Fruit fly (Drosophila melanogaster) whole organism, embryonic: ENCODE measurements around the gene Cys.

Experiments used
- Adf1 ChIP-seq: fragments of 200-800 bp; sonication (Bioruptor generic); IDR thresholded peaks from 2 replicates; pipeline ENCODE4 v1.3.6; 2022; ENCODE audit warnings: missing biosample characterization, missing genetic modification characterization
- CG10147 ChIP-seq: fragments of 200-800 bp; sonication (Bioruptor generic); optimal IDR thresholded peaks from 2 replicates; lab custom pipeline; 2019; ENCODE audit warnings: missing biosample characterization, mild to moderate bottlenecking, missing genetic modification characterization, moderate library complexity
- CG10209 ChIP-seq: fragments of 200-800 bp; sonication (Bioruptor generic); optimal IDR thresholded peaks from 3 replicates; lab custom pipeline; 2017; ENCODE audit warnings: missing biosample characterization, mild to moderate bottlenecking, missing genetic modification characterization, missing genetic modification reagents
- CG10267 ChIP-seq: fragments of 200-800 bp; sonication (Bioruptor generic); optimal IDR thresholded peaks from 2 replicates; lab custom pipeline; 2018; ENCODE audit warnings: missing biosample characterization, mild to moderate bottlenecking, missing genetic modification characterization, moderate library complexity
- CG10979 ChIP-seq: fragments of 200-800 bp; sonication (Bioruptor generic); optimal IDR thresholded peaks from 2 replicates; lab custom pipeline; 2018; ENCODE audit warnings: missing biosample characterization, mild to moderate bottlenecking, missing genetic modification characterization, moderate library complexity
- CG11504 ChIP-seq: fragments of 200-800 bp; sonication (Bioruptor generic); optimal IDR thresholded peaks from 3 replicates; lab custom pipeline; 2019; ENCODE audit warnings: missing biosample characterization, mild to moderate bottlenecking, missing genetic modification characterization, moderate library complexity
- CG12942 ChIP-seq: fragments of 200-800 bp; sonication (Bioruptor generic); optimal IDR thresholded peaks from 3 replicates; lab custom pipeline; 2016; ENCODE audit warnings: missing biosample characterization, missing genetic modification characterization
- CG13287 ChIP-seq: fragments of 200-800 bp; sonication (Bioruptor generic); IDR thresholded peaks from 2 replicates; pipeline ENCODE4 v1.3.6; 2022; ENCODE audit warnings: missing biosample characterization, missing genetic modification characterization; ENCODE audit not compliant: partially characterized antibody
- CG15514 ChIP-seq: fragments of 200-800 bp; sonication (Bioruptor generic); optimal IDR thresholded peaks from 3 replicates; lab custom pipeline; 2017; ENCODE audit warnings: missing biosample characterization, missing genetic modification characterization, mild to moderate bottlenecking, moderate library complexity, missing genetic modification reagents
- CG16779 ChIP-seq: fragments of 200-800 bp; sonication (Bioruptor generic); IDR thresholded peaks from 2 replicates; pipeline ENCODE4 v1.3.6; 2022; ENCODE audit warnings: missing biosample characterization, missing genetic modification characterization
- CG17328 ChIP-seq: fragments of 200-800 bp; sonication (Bioruptor generic); IDR thresholded peaks from 2 replicates; pipeline ENCODE4 v1.3.6; 2022; ENCODE audit warnings: missing biosample characterization, missing genetic modification characterization
- CG17361 ChIP-seq: fragments of 200-800 bp; sonication (Bioruptor generic); IDR thresholded peaks from 3 replicates; pipeline ENCODE4 v1.3.6; 2022; ENCODE audit warnings: missing biosample characterization, missing genetic modification characterization
- CG2199 ChIP-seq: fragments of 200-800 bp; sonication (Bioruptor generic); IDR thresholded peaks from 3 replicates; pipeline ENCODE4 v1.3.6; 2022; ENCODE audit warnings: missing biosample characterization, missing genetic modification characterization
- CG2889 ChIP-seq: fragments of 200-800 bp; sonication (Bioruptor generic); IDR thresholded peaks from 3 replicates; pipeline ENCODE4 v1.3.6; 2022; ENCODE audit warnings: missing biosample characterization, missing genetic modification characterization
- CG3065 ChIP-seq: fragments of 200-800 bp; sonication (Bioruptor generic); optimal IDR thresholded peaks from 2 replicates; lab custom pipeline; 2016; ENCODE audit warnings: missing biosample characterization, missing genetic modification characterization
- CG34422 ChIP-seq: fragments of 200-800 bp; sonication (Bioruptor generic); IDR thresholded peaks from 3 replicates; pipeline ENCODE4 v1.3.6; 2022; ENCODE audit warnings: missing biosample characterization, missing genetic modification characterization
- CG8765 ChIP-seq: fragments of 200-800 bp; sonication (Bioruptor generic); IDR thresholded peaks from 2 replicates; pipeline ENCODE4 v1.3.6; 2022; ENCODE audit warnings: missing biosample characterization, missing genetic modification characterization
- Gug ChIP-seq: fragments of 200-800 bp; sonication (Bioruptor generic); IDR thresholded peaks from 4 replicates; pipeline ENCODE4 v1.3.6; 2022; ENCODE audit warnings: missing biosample characterization, missing genetic modification characterization
- HLH4C ChIP-seq: fragments of 200-800 bp; sonication (Bioruptor generic); IDR thresholded peaks from 3 replicates; pipeline ENCODE4 v1.3.6; 2022; ENCODE audit warnings: missing biosample characterization, missing genetic modification characterization; ENCODE audit not compliant: partially characterized antibody
- Nf-YB ChIP-seq: fragments of 200-800 bp; sonication (Bioruptor generic); optimal IDR thresholded peaks from 3 replicates; lab custom pipeline; 2019; ENCODE audit warnings: missing biosample characterization, mild to moderate bottlenecking, missing genetic modification characterization, moderate library complexity
- Oaz ChIP-seq: fragments of 200-800 bp; sonication (Bioruptor generic); IDR thresholded peaks from 2 replicates; pipeline ENCODE4 v1.3.6; 2022; ENCODE audit warnings: missing biosample characterization, missing genetic modification characterization
- Pdp1 ChIP-seq, 2 experiments: fragments of 200-800 bp; sonication (Bioruptor generic); optimal IDR thresholded peaks; 3 replicates each; lab custom pipeline; 2016; ENCODE audit warnings: missing biosample characterization in 2 of 2, missing genetic modification characterization in 2 of 2, mild to moderate bottlenecking in 1 of 2, moderate library complexity in 1 of 2
- Sry-β ChIP-seq: fragments of 200-800 bp; sonication (Bioruptor generic); optimal IDR thresholded peaks from 2 replicates; lab custom pipeline; 2018; ENCODE audit warnings: missing biosample characterization, mild to moderate bottlenecking, missing genetic modification characterization, moderate library complexity
- Vsx1 ChIP-seq: fragments of 200-800 bp; sonication (Bioruptor generic); optimal IDR thresholded peaks from 2 replicates; lab custom pipeline; 2017; ENCODE audit warnings: missing biosample characterization, mild to moderate bottlenecking, missing genetic modification characterization, missing genetic modification reagents
- Xbp1 ChIP-seq: fragments of 200-800 bp; sonication (Bioruptor generic); optimal IDR thresholded peaks from 3 replicates; lab custom pipeline; 2016; ENCODE audit warnings: missing biosample characterization, mild to moderate bottlenecking, missing genetic modification characterization
- ap ChIP-seq: fragments of 200-800 bp; sonication (Bioruptor generic); IDR thresholded peaks from 2 replicates; pipeline ENCODE4 v1.3.6; 2022; ENCODE audit warnings: missing biosample characterization, missing genetic modification characterization
- ara ChIP-seq: fragments of 200-800 bp; sonication (Bioruptor generic); IDR thresholded peaks from 2 replicates; pipeline ENCODE4 v1.3.6; 2022; ENCODE audit warnings: missing biosample characterization, missing genetic modification characterization
- bbx ChIP-seq: fragments of 200-800 bp; sonication (Bioruptor generic); IDR thresholded peaks from 2 replicates; pipeline ENCODE4 v1.3.6; 2022; ENCODE audit warnings: missing biosample characterization, missing genetic modification characterization; ENCODE audit not compliant: partially characterized antibody
- bsh ChIP-seq, 2 experiments: fragments of 200-800 bp; sonication (Bioruptor generic); optimal IDR thresholded peaks; 2 replicates each; lab custom pipeline; 2017 to 2018; ENCODE audit warnings: mild to moderate bottlenecking in 2 of 2, missing biosample characterization in 2 of 2, missing genetic modification characterization in 2 of 2, moderate library complexity in 1 of 2
- cad ChIP-seq: fragments of >200 bp; optimal IDR thresholded peaks from 2 replicates; lab custom pipeline; 2017; ENCODE audit warnings: missing biosample characterization, missing genetic modification characterization
- ci ChIP-seq: fragments of 200-800 bp; sonication (Bioruptor generic); IDR thresholded peaks from 3 replicates; pipeline ENCODE4 v1.3.6; 2022; ENCODE audit warnings: missing biosample characterization, missing genetic modification characterization
- crc ChIP-seq: fragments of 200-800 bp; sonication (Bioruptor generic); optimal IDR thresholded peaks from 2 replicates; lab custom pipeline; 2016; ENCODE audit warnings: missing biosample characterization, missing genetic modification characterization
- dan ChIP-seq: fragments of 200-800 bp; sonication (Bioruptor generic); IDR thresholded peaks from 2 replicates; pipeline ENCODE4 v1.3.6; 2022; ENCODE audit warnings: missing biosample characterization, missing genetic modification characterization
- dpn ChIP-seq, 2 experiments: fragments of 200-800 bp; sonication (Bioruptor generic); optimal IDR thresholded peaks; 3 replicates each; lab custom pipeline; 2016; ENCODE audit warnings: missing biosample characterization in 2 of 2, missing genetic modification characterization in 2 of 2
- exex ChIP-seq: fragments of 200-800 bp; sonication (Bioruptor generic); optimal IDR thresholded peaks from 4 replicates; lab custom pipeline; 2018; ENCODE audit warnings: missing biosample characterization, mild to moderate bottlenecking, missing genetic modification characterization, moderate library complexity
- gem ChIP-seq: fragments of 200-800 bp; sonication (Bioruptor generic); optimal IDR thresholded peaks from 2 replicates; lab custom pipeline; 2019; ENCODE audit warnings: missing biosample characterization, mild to moderate bottlenecking, missing genetic modification characterization, moderate library complexity
- kay ChIP-seq: fragments of 200-800 bp; sonication (Bioruptor generic); optimal IDR thresholded peaks from 2 replicates; lab custom pipeline; 2016; ENCODE audit warnings: missing biosample characterization, missing genetic modification characterization
- maf-S ChIP-seq: fragments of 200-800 bp; sonication (Bioruptor generic); optimal IDR thresholded peaks from 2 replicates; lab custom pipeline; 2016; ENCODE audit warnings: missing biosample characterization, missing genetic modification characterization
- mirr ChIP-seq: fragments of 200-800 bp; sonication (Bioruptor generic); optimal IDR thresholded peaks from 3 replicates; lab custom pipeline; 2018; ENCODE audit warnings: missing biosample characterization, mild to moderate bottlenecking, missing genetic modification characterization
- nerfin-1 ChIP-seq: fragments of 200-800 bp; sonication (Bioruptor generic); optimal IDR thresholded peaks from 3 replicates; lab custom pipeline; 2019; ENCODE audit warnings: missing biosample characterization, mild to moderate bottlenecking, missing genetic modification characterization, moderate library complexity
- otp ChIP-seq: fragments of 200-800 bp; sonication (Bioruptor generic); IDR thresholded peaks from 3 replicates; pipeline ENCODE4, ENCODE4 v1.3.6; 2022; ENCODE audit warnings: missing biosample characterization, missing genetic modification characterization
- peb ChIP-seq: fragments of 200-800 bp; sonication (Bioruptor generic); IDR thresholded peaks from 2 replicates; pipeline ENCODE4 v1.3.6; 2022; ENCODE audit warnings: missing biosample characterization, missing genetic modification characterization
- psq ChIP-seq: fragments of 200-800 bp; sonication (Bioruptor generic); optimal IDR thresholded peaks from 2 replicates; lab custom pipeline; 2017; ENCODE audit warnings: missing biosample characterization, missing genetic modification characterization
- repo ChIP-seq: fragments of 200-800 bp; sonication (Bioruptor generic); optimal IDR thresholded peaks from 2 replicates; lab custom pipeline; 2016; ENCODE audit warnings: missing biosample characterization, missing genetic modification characterization
- row ChIP-seq: fragments of 200-800 bp; sonication (Bioruptor generic); IDR thresholded peaks from 3 replicates; pipeline ENCODE4 v1.3.6; 2022; ENCODE audit warnings: missing biosample characterization, missing genetic modification characterization
- schlank ChIP-seq: fragments of 200-800 bp; sonication (Bioruptor generic); optimal IDR thresholded peaks from 2 replicates; lab custom pipeline; 2018; ENCODE audit warnings: missing biosample characterization, mild to moderate bottlenecking, missing genetic modification characterization
- seq ChIP-seq: fragments of 200-800 bp; sonication (Bioruptor generic); IDR thresholded peaks from 2 replicates; pipeline ENCODE4 v1.3.6; 2022; ENCODE audit warnings: missing biosample characterization, missing genetic modification characterization
- sqz ChIP-seq: fragments of 200-800 bp; sonication (Bioruptor generic); optimal IDR thresholded peaks from 3 replicates; lab custom pipeline; 2018; ENCODE audit warnings: missing biosample characterization, mild to moderate bottlenecking, missing genetic modification characterization
- twi ChIP-seq: fragments of 200-800 bp; optimal IDR thresholded peaks from 2 replicates; lab custom pipeline; 2019; ENCODE audit warnings: missing biosample characterization, mild to moderate bottlenecking, missing genetic modification characterization, moderate library complexity
- yki ChIP-seq: fragments of >200 bp; optimal IDR thresholded peaks from 3 replicates; lab custom pipeline; 2018
- zf30C ChIP-seq: fragments of 200-800 bp; sonication (Bioruptor generic); optimal IDR thresholded peaks from 3 replicates; lab custom pipeline; 2018; ENCODE audit warnings: missing biosample characterization, mild to moderate bottlenecking, missing genetic modification characterization
- zfh1 ChIP-seq: fragments of 200-800 bp; sonication (Bioruptor generic); IDR thresholded peaks from 3 replicates; pipeline ENCODE4 v1.3.6; 2022; ENCODE audit warnings: missing biosample characterization, missing genetic modification characterization

Cys gene

DNA sequence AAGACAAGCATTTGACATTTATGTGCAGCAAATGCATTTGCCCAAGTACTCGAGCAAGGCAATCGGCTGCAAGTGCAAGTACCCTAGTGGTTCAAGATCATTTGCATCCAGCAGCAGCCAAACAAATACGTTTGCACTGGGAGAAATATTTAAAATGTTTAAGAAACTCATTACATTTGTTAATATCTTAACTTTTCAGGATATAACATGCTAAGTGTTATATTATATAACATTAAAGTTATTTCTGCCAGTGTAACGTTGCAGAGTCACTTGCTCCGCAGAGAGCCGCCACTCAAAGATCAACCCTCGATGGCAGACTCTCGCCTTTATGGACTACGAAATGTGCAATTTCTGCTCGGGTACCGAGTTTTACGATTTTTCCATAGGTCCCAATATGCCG is 20.0 kb upstream of the Cys start (continued):
- TF ChIP-seq CG16779 (GFP tag; lab: Robert Waterston, UW) (no peak), CG12942 (GFP tag; lab: Kevin White, UChicago) (no peak), CG34422 (GFP tag; lab: Robert Waterston, UW) (no peak), Xbp1 (GFP tag; lab: Kevin White, UChicago) (peak; percentile 4), Gug (GFP tag; lab: Robert Waterston, UW) (no peak), bbx (GFP tag; lab: Robert Waterston, UW) (no peak), CG10147 (no peak), twi (peak; percentile 90), crc (GFP tag; lab: Kevin White, UChicago) (no peak), nerfin-1 (no peak), seq (GFP tag; lab: Robert Waterston, UW) (no peak), CG10267 (tag; lab: Kevin White, UChicago) (peak; percentile 17), ara (GFP tag; lab: Robert Waterston, UW) (0 out of 2 replicates have a peak, but pooled peaks have one; percentile 28), ap (no peak), row (GFP tag; lab: Robert Waterston, UW) (peak; percentile 55), mirr (GFP tag; lab: Kevin White, UChicago) (no peak), dpn (GFP tag; optimal IDR thresholded peaks at IDR 0.05; lab: Kevin White, UChicago) (no peak), exex (tag; lab: Kevin White, UChicago) (no peak), maf-S (GFP tag; lab: Kevin White, UChicago) (no peak), psq (no peak), Oaz (no peak), yki (lab: Kevin White, UChicago) (no peak), CG10979 (tag; lab: Kevin White, UChicago) (peak; percentile 61), CG15514 (no peak), CG13287 (GFP tag; lab: Robert Waterston, UW) (no peak), ci (GFP tag; lab: Robert Waterston, UW) (peak; percentile 27; the same call in 1 of the 3 replicates), otp (GFP tag; lab: Robert Waterston, UW) (no peak), bsh (GFP tag; optimal IDR thresholded peaks at IDR 0.05; lab: Kevin White, UChicago) (peak in 1 of 2 experiments; percentile 37), CG17361 (GFP tag; lab: Robert Waterston, UW) (no peak), HLH4C (GFP tag; lab: Robert Waterston, UW) (no peak), Pdp1 (GFP tag; optimal IDR thresholded peaks at IDR 0.05; lab: Kevin White, UChicago) (peak in 1 of 2 experiments; percentile 85), sqz (GFP tag; lab: Kevin White, UChicago) (no peak), CG2889 (GFP tag; lab: Robert Waterston, UW) (no peak), Vsx1 (GFP tag; lab: Kevin White, UChicago) (no peak), Adf1 (GFP tag; lab: Robert Waterston, UW) (no peak), kay (GFP tag; lab: Kevin White, UChicago) (no peak), gem (tag; lab: Kevin White, UChicago) (peak; percentile 40), CG17328 (GFP tag; lab: Robert Waterston, UW) (0 out of 2 replicates have a peak, but pooled peaks have one; percentile 45), CG2199 (0 out of 3 replicates have a peak, but pooled peaks have one; percentile 7), zfh1 (GFP tag; lab: Robert Waterston, UW) (peak; percentile 56; the same call in 2 of the 3 replicates), zf30C (peak; percentile 94), schlank (no peak), peb (GFP tag; lab: Robert Waterston, UW) (no peak), repo (GFP tag; lab: Kevin White, UChicago) (no peak), Nf-YB (GFP tag; lab: Kevin White, UChicago) (no peak), dan (no peak), CG11504 (tag; lab: Kevin White, UChicago) (no peak), CG8765 (GFP tag; lab: Robert Waterston, UW) (peak; percentile 40; the same call in 1 of the 2 replicates), CG3065 (GFP tag; lab: Kevin White, UChicago) (no peak), cad (GFP tag; lab: Kevin White, UChicago) (peak; percentile 21), Sry-β (GFP tag; lab: Kevin White, UChicago) (no peak), CG10209 (peak; percentile 12)
